Fruit fly (Drosophila melanogaster): ENCODE measurements around the gene Kap-alpha3.

Kap-alpha3 gene

dm6 chr3R:9561121-9561520 lies 16.4 kb downstream of the Kap-alpha3 start:
- TF ChIP-seq eg (GFP tag; IDR thresholded peaks at IDR 0.05) (no peak), CG8632 (GFP tag; optimal IDR thresholded peaks at IDR 0.05) (no peak), net (GFP tag; optimal IDR thresholded peaks at IDR 0.05) (no peak), CG6163 (GFP tag; IDR thresholded peaks at IDR 0.05) (0 out of 3 replicates have a peak, but pooled peaks have one; percentile 7), topi (GFP tag; optimal IDR thresholded peaks at IDR 0.05) (no peak)

dm6 chr3R:9559413-9560014 lies 18.0 kb downstream of the Kap-alpha3 start, which contains the start of the genes AP-1mu and MBD-like:
Gene AP-1mu (minus strand): TSS chr3R:9559525.
Gene MBD-like (plus strand): TSS chr3R:9559760.
- TF ChIP-seq eg (GFP tag; IDR thresholded peaks at IDR 0.05): peak; percentile 61; the same call in 2 of the 3 replicates
- TF ChIP-seq CG6808 (GFP tag; optimal IDR thresholded peaks at IDR 0.05): no peak
- TF ChIP-seq fkh (GFP tag; optimal IDR thresholded peaks at IDR 0.05): no peak
- peak; percentile 82 for TF ChIP-seq CG31627 (GFP tag; optimal IDR thresholded peaks at IDR 0.05)
- peak; percentile 58 for TF ChIP-seq achi (GFP tag; optimal IDR thresholded peaks at IDR 0.05)
- peak; percentile 78 for TF ChIP-seq Sox14 (GFP tag; optimal IDR thresholded peaks at IDR 0.05)
- TF ChIP-seq CG11294 (GFP tag; IDR thresholded peaks at IDR 0.05): no peak
- TF ChIP-seq Sox15 (GFP tag; optimal IDR thresholded peaks at IDR 0.05): peak; percentile 34
- TF ChIP-seq CG3032 (tag; optimal IDR thresholded peaks at IDR 0.05): peak; percentile 68
- peak; percentile 78 for TF ChIP-seq lz (GFP tag; optimal IDR thresholded peaks at IDR 0.05)
- 0 out of 3 replicates have a peak, but pooled peaks have one; percentile 36 for TF ChIP-seq CG8119 (GFP tag; IDR thresholded peaks at IDR 0.05)
- TF ChIP-seq Hr39 (GFP tag; optimal IDR thresholded peaks at IDR 0.05): peak; percentile 75
- peak; percentile 42 for TF ChIP-seq CG11902 (GFP tag; optimal IDR thresholded peaks at IDR 0.05)
- TF ChIP-seq cyc (GFP tag; optimal IDR thresholded peaks at IDR 0.05): peak; percentile 75
- 0 out of 2 replicates have a peak, but pooled peaks have one; percentile 13 for TF ChIP-seq CG15336 (GFP tag; IDR thresholded peaks at IDR 0.05)
- TF ChIP-seq CG6276 (GFP tag; optimal IDR thresholded peaks at IDR 0.05): no peak
- peak; percentile 72 for TF ChIP-seq CG10631 (GFP tag; optimal IDR thresholded peaks at IDR 0.05)
- peak; percentile 31 for TF ChIP-seq Blimp-1 (GFP tag; optimal IDR thresholded peaks at IDR 0.05)
- TF ChIP-seq spab (GFP tag; optimal IDR thresholded peaks at IDR 0.05): no peak
- no peak for TF ChIP-seq pdm3 (GFP tag; optimal IDR thresholded peaks at IDR 0.05)
- TF ChIP-seq vri (GFP tag; optimal IDR thresholded peaks at IDR 0.05): peak; percentile 52
- TF ChIP-seq CG34406 (GFP tag; optimal IDR thresholded peaks at IDR 0.05): peak; percentile 41
- peak; percentile 41 for TF ChIP-seq Ets96B (tag; optimal IDR thresholded peaks at IDR 0.05)
- TF ChIP-seq CG6854 (GFP tag; optimal IDR thresholded peaks at IDR 0.05): no peak
- no peak for TF ChIP-seq fd59A (GFP tag; optimal IDR thresholded peaks at IDR 0.05)
- peak; percentile 45 for TF ChIP-seq CG6792 (GFP tag; optimal IDR thresholded peaks at IDR 0.05)
- TF ChIP-seq CG3919 (GFP tag; optimal IDR thresholded peaks at IDR 0.05): peak; percentile 67
- peak; percentile 73 for TF ChIP-seq esn (GFP tag; optimal IDR thresholded peaks at IDR 0.05)
- peak; percentile 58 for TF ChIP-seq CG1621 (tag; optimal IDR thresholded peaks at IDR 0.05)
- TF ChIP-seq topi (GFP tag; optimal IDR thresholded peaks at IDR 0.05): peak; percentile 67
- peak; percentile 67 for TF ChIP-seq acj6 (GFP tag; optimal IDR thresholded peaks at IDR 0.05)
- 0 out of 3 replicates have a peak, but pooled peaks have one; percentile 36 for TF ChIP-seq CG6163 (GFP tag; IDR thresholded peaks at IDR 0.05)

- no peak for TF ChIP-seq Lpt (GFP tag; optimal IDR thresholded peaks at IDR 0.05)
- TF ChIP-seq CG11762 (GFP tag; optimal IDR thresholded peaks at IDR 0.05; ENCODE audit: insufficient read depth): no peak
- no peak for TF ChIP-seq OdsH (GFP tag; optimal IDR thresholded peaks at IDR 0.05)
- TF ChIP-seq vri (GFP tag; optimal IDR thresholded peaks at IDR 0.05): peak; percentile 97
- TF ChIP-seq CG10669 (GFP tag; optimal IDR thresholded peaks at IDR 0.05): no peak
- no peak; the same call in 1 of the 2 replicates for TF ChIP-seq Gug (GFP tag; IDR thresholded peaks at IDR 0.05)
- peak; percentile 38 for TF ChIP-seq cyc (GFP tag; optimal IDR thresholded peaks at IDR 0.05)
- no peak for TF ChIP-seq Blimp-1 (GFP tag; optimal IDR thresholded peaks at IDR 0.05)
- TF ChIP-seq CG8632 (GFP tag; optimal IDR thresholded peaks at IDR 0.05): no peak
- TF ChIP-seq fd59A (GFP tag; optimal IDR thresholded peaks at IDR 0.05): no peak
- no peak for TF ChIP-seq CG11902 (GFP tag; optimal IDR thresholded peaks at IDR 0.05)
- no peak for TF ChIP-seq CG6854 (GFP tag; optimal IDR thresholded peaks at IDR 0.05)
- TF ChIP-seq acj6 (GFP tag; optimal IDR thresholded peaks at IDR 0.05): peak; percentile 39
- peak; percentile 46 for TF ChIP-seq lz (GFP tag; optimal IDR thresholded peaks at IDR 0.05)
- peak; percentile 38 for TF ChIP-seq topi (GFP tag; optimal IDR thresholded peaks at IDR 0.05)
- TF ChIP-seq esn (GFP tag; optimal IDR thresholded peaks at IDR 0.05): peak; percentile 67
- TF ChIP-seq CG11294 (GFP tag; IDR thresholded peaks at IDR 0.05): no peak
- TF ChIP-seq CG3032 (tag; optimal IDR thresholded peaks at IDR 0.05): peak; percentile 27
- peak; percentile 30 for TF ChIP-seq Ets21C (GFP tag; optimal IDR thresholded peaks at IDR 0.05)
- peak; percentile 40 for TF ChIP-seq achi (GFP tag; optimal IDR thresholded peaks at IDR 0.05)
- TF ChIP-seq Sox102F (GFP tag; optimal IDR thresholded peaks at IDR 0.05): no peak
- no peak for TF ChIP-seq Ets96B (tag; optimal IDR thresholded peaks at IDR 0.05)
- no peak for TF ChIP-seq CG6163 (GFP tag; IDR thresholded peaks at IDR 0.05)
- TF ChIP-seq eg (GFP tag; IDR thresholded peaks at IDR 0.05): peak; percentile 22; the same call in 1 of the 3 replicates
- no peak for TF ChIP-seq spab (GFP tag; optimal IDR thresholded peaks at IDR 0.05)
- TF ChIP-seq CG6276 (GFP tag; optimal IDR thresholded peaks at IDR 0.05): no peak
- TF ChIP-seq CG8319 (GFP tag; optimal IDR thresholded peaks at IDR 0.05): no peak
- no peak for TF ChIP-seq CG1621 (tag; optimal IDR thresholded peaks at IDR 0.05)
- TF ChIP-seq CG15336 (GFP tag; IDR thresholded peaks at IDR 0.05): peak; percentile 15; the same call in 1 of the 2 replicates
Observed at dm6 chr3R:9555334-9555974, 22.1 kb downstream of the Kap-alpha3 start, which contains the start of the genes CG9386 and BckdhA. Gene CG9386 (minus strand): TSS chr3R:9555408. Gene BckdhA (plus strand): TSS chr3R:9555785.
